Fruit fly (Drosophila melanogaster) whole organism, pupa: ENCODE results near the gene Tg.

Source experiments
- CG10348 ChIP-seq: fragments of 200-800 bp; sonication (Bioruptor generic); IDR thresholded peaks from 2 replicates; pipeline ENCODE4 v1.3.6; 2022; ENCODE audit warnings: missing biosample characterization, missing genetic modification characterization
- CG12605 ChIP-seq: fragments of 200-800 bp; sonication (Bioruptor generic); IDR thresholded peaks from 2 replicates; pipeline ENCODE4 v1.3.6; 2022; ENCODE audit warnings: missing biosample characterization, missing genetic modification characterization
- CG13204 ChIP-seq: fragments of 200-800 bp; sonication (Bioruptor generic); optimal IDR thresholded peaks from 2 replicates; lab custom pipeline; 2018; ENCODE audit warnings: missing biosample characterization, mild to moderate bottlenecking, missing genetic modification characterization, moderate library complexity
- CG14655 ChIP-seq: fragments of 200-800 bp; sonication (Bioruptor generic); optimal IDR thresholded peaks from 3 replicates; lab custom pipeline; 2017; ENCODE audit warnings: mild to moderate bottlenecking, missing biosample characterization, missing genetic modification reagents, missing genetic modification characterization
- CG15710 ChIP-seq: fragments of 200-800 bp; sonication (Bioruptor generic); optimal IDR thresholded peaks from 2 replicates; lab custom pipeline; 2018; ENCODE audit warnings: missing biosample characterization, mild to moderate bottlenecking, missing genetic modification characterization, moderate library complexity
- CG17806 ChIP-seq: fragments of 200-800 bp; sonication (Bioruptor generic); optimal IDR thresholded peaks from 2 replicates; lab custom pipeline; 2018; ENCODE audit warnings: missing biosample characterization, mild to moderate bottlenecking, missing genetic modification characterization, moderate library complexity
- CG32121 ChIP-seq: fragments of 200-800 bp; sonication (Bioruptor generic); IDR thresholded peaks from 2 replicates; pipeline ENCODE4 v1.3.6; 2022; ENCODE audit warnings: missing biosample characterization, missing genetic modification characterization
- CG34367 ChIP-seq: fragments of 200-800 bp; sonication (Bioruptor generic); optimal IDR thresholded peaks from 2 replicates; lab custom pipeline; 2018; ENCODE audit warnings: missing biosample characterization, mild to moderate bottlenecking, missing genetic modification characterization
- CG4496 ChIP-seq: fragments of 200-800 bp; sonication (Bioruptor generic); IDR thresholded peaks from 3 replicates; pipeline ENCODE4 v1.3.6; 2022; ENCODE audit warnings: missing biosample characterization, missing genetic modification characterization
- CG8159 ChIP-seq: fragments of 200-800 bp; sonication (Bioruptor generic); optimal IDR thresholded peaks from 3 replicates; lab custom pipeline; 2018; ENCODE audit warnings: missing biosample characterization, mild to moderate bottlenecking, missing genetic modification characterization, moderate library complexity
- CG8301 ChIP-seq: fragments of 200-800 bp; sonication (Bioruptor generic); optimal IDR thresholded peaks from 2 replicates; lab custom pipeline; 2018; ENCODE audit warnings: missing biosample characterization, mild to moderate bottlenecking, missing genetic modification characterization
- CG9948 ChIP-seq: fragments of 200-800 bp; sonication (Bioruptor generic); optimal IDR thresholded peaks from 2 replicates; lab custom pipeline; 2018; ENCODE audit warnings: missing biosample characterization, mild to moderate bottlenecking, missing genetic modification characterization, moderate library complexity
- D1 ChIP-seq: fragments of 200-800 bp; sonication (Bioruptor generic); optimal IDR thresholded peaks from 2 replicates; lab custom pipeline; 2018; ENCODE audit warnings: missing biosample characterization, mild to moderate bottlenecking, missing genetic modification characterization, moderate library complexity
- EcR ChIP-seq: fragments of 200-800 bp; sonication (Bioruptor generic); optimal IDR thresholded peaks from 3 replicates; lab custom pipeline; 2019; ENCODE audit warnings: missing biosample characterization, missing genetic modification characterization, mild to moderate bottlenecking, moderate library complexity, missing genetic modification reagents
- Ets98B ChIP-seq: fragments of 200-800 bp; sonication (Bioruptor generic); IDR thresholded peaks from 2 replicates; pipeline ENCODE4 v1.3.6; 2022; ENCODE audit warnings: missing biosample characterization, missing genetic modification characterization
- Pif1A ChIP-seq: fragments of 200-800 bp; sonication (Bioruptor generic); optimal IDR thresholded peaks from 3 replicates; lab custom pipeline; 2016; ENCODE audit warnings: missing biosample characterization, missing genetic modification characterization
- Pif1B ChIP-seq: fragments of 200-800 bp; sonication (Bioruptor generic); optimal IDR thresholded peaks from 3 replicates; lab custom pipeline; 2016; ENCODE audit warnings: missing biosample characterization, missing genetic modification characterization
- Snoo ChIP-seq: fragments of 200-800 bp; sonication (Bioruptor generic); optimal IDR thresholded peaks from 3 replicates; lab custom pipeline; 2017; ENCODE audit warnings: missing biosample characterization, mild to moderate bottlenecking, missing genetic modification characterization, inconsistent platforms
- fd96Ca ChIP-seq: fragments of 200-800 bp; sonication (Bioruptor generic); IDR thresholded peaks from 3 replicates; pipeline ENCODE4 v1.3.6; 2022; ENCODE audit warnings: missing biosample characterization, missing genetic modification characterization
- gl ChIP-seq: fragments of 200-800 bp; sonication (Bioruptor generic); optimal IDR thresholded peaks from 2 replicates; lab custom pipeline; 2018; ENCODE audit warnings: missing biosample characterization, mild to moderate bottlenecking, missing genetic modification characterization
- rn ChIP-seq: fragments of 200-800 bp; sonication (Bioruptor generic); IDR thresholded peaks from 2 replicates; pipeline ENCODE4 v1.3.6; 2022; ENCODE audit warnings: missing biosample characterization, missing genetic modification characterization

The Tg gene

DNA sequence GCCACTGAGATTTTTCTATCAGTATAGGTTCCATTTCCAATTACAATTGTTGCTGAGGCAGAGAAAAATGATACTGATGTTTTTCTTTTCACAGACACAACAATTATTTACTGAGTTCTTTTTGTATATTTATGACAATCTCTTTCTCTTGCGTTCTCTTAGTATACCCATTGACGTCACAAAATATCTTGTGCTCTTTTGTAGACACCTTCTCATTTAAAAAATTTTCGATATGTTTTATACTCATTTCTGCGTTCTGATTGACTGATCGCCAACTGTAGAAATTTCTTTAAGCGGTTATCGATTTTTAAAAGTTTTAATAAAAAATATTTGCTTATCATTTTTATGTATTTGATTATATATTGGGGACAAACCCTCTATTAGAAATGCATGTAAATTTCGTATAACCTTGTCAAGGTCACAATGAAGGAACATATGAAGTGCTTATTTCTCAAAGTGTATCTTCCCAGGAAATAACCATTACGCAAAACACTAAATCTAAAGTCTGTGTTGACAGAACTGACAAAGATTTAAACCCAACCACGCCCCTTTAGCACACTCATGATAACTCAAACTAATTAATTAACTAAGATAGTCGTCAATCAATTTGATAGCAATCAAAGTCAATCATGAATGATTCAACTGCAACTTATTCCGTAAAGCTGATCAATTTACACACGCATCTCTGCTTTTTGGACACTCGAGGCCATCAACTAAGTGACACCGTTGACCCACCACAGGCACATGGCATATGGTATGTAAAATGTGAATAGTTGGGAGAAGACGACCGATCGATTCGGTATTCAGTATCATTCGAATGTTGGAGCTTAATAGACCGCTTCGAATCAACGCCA is at the start of gene Tg, which contains the start of gene Glyat:
Gene Tg (plus strand): TSS at position 804 of the 854 bp plus-strand sequence.
Gene Glyat (minus strand): TSS at position 51 of the 854 bp plus-strand sequence.
- TF ChIP-seq D1 (tag; lab: Kevin White, UChicago) (peak; percentile 14), Pif1B (no peak), CG8301 (tag; lab: Kevin White, UChicago) (no peak), CG14655 (no peak), CG12605 (GFP tag; lab: Robert Waterston, UW) (peak; percentile 48)

DNA sequence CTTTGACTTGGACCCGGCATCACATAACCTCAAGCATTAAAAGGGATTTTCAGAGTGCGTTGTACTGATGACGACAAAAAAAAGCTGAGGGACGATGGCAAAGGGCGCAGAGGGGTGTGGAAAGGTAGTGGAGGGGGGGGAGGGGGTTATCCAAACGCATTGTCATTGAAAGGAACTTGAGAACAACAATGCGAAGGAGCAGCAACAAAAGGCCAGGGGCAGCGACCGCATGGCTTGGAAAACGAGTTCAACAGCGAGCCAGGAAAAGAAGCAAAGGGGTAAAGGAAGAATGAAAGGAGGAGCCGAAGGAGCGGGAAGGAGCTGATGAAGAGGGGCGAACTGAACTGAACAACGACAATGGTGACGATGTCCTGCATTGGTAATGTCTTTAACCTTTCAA is 49.0 kb upstream of the Tg start:
- TF ChIP-seq CG8159 (tag; lab: Kevin White, UChicago) (no peak), CG13204 (GFP tag; lab: Kevin White, UChicago) (peak; percentile 62), CG9948 (no peak), EcR (GFP tag; lab: Kevin White, UChicago) (peak; percentile 99), rn (no peak)

DNA sequence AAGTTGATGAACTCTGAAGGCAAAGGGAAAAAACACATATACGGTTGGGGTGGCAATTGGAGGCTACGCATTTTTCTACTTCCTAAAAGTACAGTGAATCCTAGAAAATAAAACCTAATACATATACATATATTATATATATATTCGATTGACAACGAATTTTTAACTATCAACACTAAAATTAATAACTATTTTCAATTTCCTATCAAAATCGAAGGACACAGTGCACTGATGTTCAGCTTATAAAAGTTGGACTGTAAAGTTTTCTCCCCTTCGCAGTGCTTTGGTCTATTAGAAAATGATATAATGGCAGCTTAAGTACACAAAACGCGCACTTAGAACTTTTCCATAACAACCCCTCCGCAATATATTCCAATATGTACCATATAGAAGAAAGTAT is 48.3 kb upstream of the Tg start:
- TF ChIP-seq CG14655: no peak
- TF ChIP-seq CG8301 (tag; lab: Kevin White, UChicago): no peak
- TF ChIP-seq CG32121 (GFP tag; lab: Robert Waterston, UW): no peak
- no peak for TF ChIP-seq EcR (GFP tag; lab: Kevin White, UChicago)
- no peak for TF ChIP-seq gl (tag; lab: Kevin White, UChicago)
- TF ChIP-seq CG4496: no peak
- TF ChIP-seq Ets98B (GFP tag; lab: Robert Waterston, UW): no peak
- TF ChIP-seq CG34367 (tag; lab: Kevin White, UChicago): no peak
- no peak for TF ChIP-seq CG15710 (tag; lab: Kevin White, UChicago)

DNA sequence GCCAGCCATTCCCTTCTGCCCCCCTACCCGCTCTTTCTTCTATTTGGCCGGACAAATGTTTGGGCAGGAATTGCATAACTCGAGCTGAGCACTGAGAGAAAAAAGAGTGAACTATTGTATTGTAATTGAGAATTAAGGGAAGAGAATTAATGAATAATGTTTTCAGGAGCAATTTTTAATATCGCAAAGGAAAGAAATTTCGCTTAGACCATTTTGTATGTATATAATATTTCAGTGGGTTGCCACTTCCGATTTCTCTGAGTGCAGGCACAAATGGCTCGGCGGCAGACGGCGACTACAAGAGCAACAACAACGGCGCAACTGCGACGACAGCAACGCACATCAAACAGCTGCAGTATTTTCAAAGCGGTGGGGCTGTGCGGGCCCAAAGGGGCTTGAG is 46.6 kb upstream of the Tg start:
- TF ChIP-seq CG9948 (peak; percentile 61), CG32121 (GFP tag; lab: Robert Waterston, UW) (peak; percentile 94), Pif1A (GFP tag; lab: Kevin White, UChicago) (peak; percentile 78), gl (tag; lab: Kevin White, UChicago) (peak; percentile 6), fd96Ca (peak; percentile 90), CG8159 (tag; lab: Kevin White, UChicago) (peak; percentile 61), CG17806 (peak; percentile 57), Ets98B (GFP tag; lab: Robert Waterston, UW) (peak; percentile 93), rn (peak; percentile 80), CG15710 (tag; lab: Kevin White, UChicago) (peak; percentile 66), D1 (tag; lab: Kevin White, UChicago) (no peak), Pif1B (peak; percentile 50), CG4496 (peak; percentile 96), CG8301 (tag; lab: Kevin White, UChicago) (peak; percentile 79), CG14655 (peak; percentile 76), Snoo (peak; percentile 63), CG13204 (GFP tag; lab: Kevin White, UChicago) (peak; percentile 63), CG10348 (GFP tag; lab: Robert Waterston, UW) (peak; percentile 67), EcR (GFP tag; lab: Kevin White, UChicago) (no peak), CG34367 (tag; lab: Kevin White, UChicago) (peak; percentile 65), CG12605 (GFP tag; lab: Robert Waterston, UW) (peak; percentile 90)
- TF ChIP-seq, all 21 proteins: peak for 19

DNA sequence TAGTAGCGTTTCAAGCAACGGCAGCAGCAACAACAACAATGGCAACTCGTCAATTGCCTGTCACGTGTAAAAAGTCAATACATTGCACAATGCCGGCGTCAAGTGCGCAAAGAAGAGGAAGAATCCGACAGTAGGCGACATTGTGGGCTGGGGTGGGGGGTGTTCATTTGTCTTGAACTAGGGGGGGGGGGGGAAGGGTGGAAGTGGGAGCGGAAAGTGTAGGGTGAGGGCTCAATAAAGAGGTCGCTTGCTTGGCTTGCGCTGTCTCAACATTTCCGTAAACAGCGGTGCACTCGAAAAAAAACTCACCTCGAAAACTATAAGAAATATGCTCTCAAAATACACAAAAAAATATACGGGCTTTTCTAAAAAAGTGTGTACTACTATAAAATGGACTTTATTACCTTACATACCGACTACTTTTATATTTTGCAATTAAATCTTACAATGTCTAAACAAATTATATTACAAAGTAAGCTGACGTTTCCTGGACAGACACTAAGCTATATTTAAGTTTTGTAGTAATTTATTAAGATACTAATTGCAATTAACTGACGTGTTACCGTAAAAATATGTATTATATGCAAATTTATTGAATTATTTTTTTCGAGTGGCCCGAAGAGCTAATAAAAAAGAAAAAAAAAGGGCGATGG is 45.3 kb upstream of the Tg start:
- TF ChIP-seq CG8301 (tag; lab: Kevin White, UChicago) (peak; percentile 52), CG8159 (tag; lab: Kevin White, UChicago) (peak; percentile 47), CG32121 (GFP tag; lab: Robert Waterston, UW) (no peak), rn (no peak), CG15710 (tag; lab: Kevin White, UChicago) (peak; percentile 1), D1 (tag; lab: Kevin White, UChicago) (peak; percentile 19), fd96Ca (no peak), Snoo (no peak), CG10348 (GFP tag; lab: Robert Waterston, UW) (no peak), CG12605 (GFP tag; lab: Robert Waterston, UW) (no peak), CG34367 (tag; lab: Kevin White, UChicago) (peak; percentile 5), Pif1B (no peak), Ets98B (GFP tag; lab: Robert Waterston, UW) (no peak; the same call in 1 of the 2 replicates), gl (tag; lab: Kevin White, UChicago) (no peak), CG9948 (peak; percentile 42), CG17806 (peak; percentile 44), CG4496 (no peak), CG13204 (GFP tag; lab: Kevin White, UChicago) (no peak), CG14655 (peak; percentile 61), Pif1A (GFP tag; lab: Kevin White, UChicago) (peak; percentile 27), EcR (GFP tag; lab: Kevin White, UChicago) (peak; percentile 18)

DNA sequence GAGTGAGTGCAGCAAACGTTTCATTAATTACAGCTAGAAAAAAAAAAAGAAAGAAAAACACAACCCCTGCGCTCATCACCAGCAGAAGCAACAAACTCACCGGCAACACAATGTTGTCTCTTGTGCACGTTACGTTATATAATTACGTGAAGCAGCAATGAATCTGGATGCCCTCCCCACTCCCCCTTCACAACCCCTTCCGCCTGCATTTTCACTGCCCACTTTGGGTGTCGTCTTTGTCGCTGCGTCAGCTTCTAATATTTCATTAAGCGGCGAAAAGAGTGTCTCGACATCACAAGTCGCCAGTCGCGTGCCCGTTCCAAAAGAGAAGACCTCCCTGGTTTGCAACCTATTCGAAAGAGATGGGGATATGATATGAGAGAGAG is 44.8 kb upstream of the Tg start:
- TF ChIP-seq fd96Ca (no peak), gl (tag; lab: Kevin White, UChicago) (no peak), CG14655 (no peak), CG32121 (GFP tag; lab: Robert Waterston, UW) (no peak), rn (no peak), CG17806 (no peak), Snoo (no peak), CG34367 (tag; lab: Kevin White, UChicago) (no peak), CG8159 (tag; lab: Kevin White, UChicago) (no peak), Pif1B (no peak), CG4496 (no peak), Pif1A (GFP tag; lab: Kevin White, UChicago) (no peak), D1 (tag; lab: Kevin White, UChicago) (no peak), CG12605 (GFP tag; lab: Robert Waterston, UW) (no peak), CG15710 (tag; lab: Kevin White, UChicago) (no peak)
